Worm (Caenorhabditis elegans) whole organism, L2 larva: ENCODE data around the gene such-1.

Experiments
- C34F6.9 ChIP-seq: fragments of 150-350 bp; optimal IDR thresholded peaks from 2 replicates; lab custom pipeline; 2014; ENCODE audit warnings: missing biosample characterization, missing genetic modification characterization
- R02D3.7 ChIP-seq: fragments of 150-350 bp; optimal IDR thresholded peaks from 2 replicates; lab custom pipeline; 2014; ENCODE audit warnings: missing biosample characterization, missing genetic modification characterization
- Y55F3AM.14 ChIP-seq: fragments of 200-800 bp; sonication (Bioruptor generic); optimal IDR thresholded peaks from 2 replicates; lab custom pipeline; 2018; ENCODE audit warnings: mild to moderate bottlenecking, missing genetic modification characterization, missing compliant biosample characterization
- aly-2 ChIP-seq: fragments of 150-350 bp; optimal IDR thresholded peaks from 2 replicates; lab custom pipeline; 2014; ENCODE audit warnings: missing biosample characterization, missing genetic modification characterization
- ama-1 ChIP-seq: fragments of 150-350 bp; optimal IDR thresholded peaks from 2 replicates; lab custom pipeline; 2018; ENCODE audit warnings: inconsistent platforms
- ceh-16 ChIP-seq: fragments of 150-350 bp; optimal IDR thresholded peaks from 2 replicates; lab custom pipeline; 2014; ENCODE audit warnings: missing biosample characterization, missing genetic modification characterization
- ceh-82 ChIP-seq: fragments of 150-350 bp; optimal IDR thresholded peaks from 2 replicates; lab custom pipeline; 2014; ENCODE audit warnings: missing biosample characterization, missing genetic modification characterization
- crh-2 ChIP-seq: sonication (generic microtip); optimal IDR thresholded peaks from 2 replicates; lab custom pipeline; 2017; ENCODE audit warnings: missing biosample characterization, missing genetic modification characterization
- dmd-4 ChIP-seq: sonication (generic microtip); optimal IDR thresholded peaks from 2 replicates; lab custom pipeline; 2017; ENCODE audit warnings: missing biosample characterization, missing genetic modification characterization
- egl-27 ChIP-seq: sonication (generic microtip); optimal IDR thresholded peaks from 3 replicates; lab custom pipeline; 2017; ENCODE audit warnings: missing biosample characterization, missing genetic modification reagents, missing genetic modification characterization
- elt-3 ChIP-seq: sonication (generic microtip); optimal IDR thresholded peaks from 2 replicates; lab custom pipeline; 2017; ENCODE audit warnings: missing biosample characterization, missing genetic modification characterization
- fos-1 ChIP-seq: fragments of 150-350 bp; optimal IDR thresholded peaks from 2 replicates; lab custom pipeline; 2014; ENCODE audit warnings: missing biosample characterization, missing genetic modification characterization
- gmeb-1 ChIP-seq: fragments of 150-350 bp; optimal IDR thresholded peaks from 2 replicates; lab custom pipeline; 2014; ENCODE audit warnings: missing biosample characterization, missing genetic modification characterization
- lin-11 ChIP-seq: fragments of 150-350 bp; sonication (generic microtip); optimal IDR thresholded peaks from 2 replicates; lab custom pipeline; 2014; ENCODE audit warnings: missing biosample characterization, missing genetic modification characterization, inconsistent platforms, mixed read lengths
- lin-13 ChIP-seq: fragments of 150-350 bp; optimal IDR thresholded peaks from 2 replicates; lab custom pipeline; 2014; ENCODE audit warnings: missing biosample characterization, missing genetic modification reagents, missing genetic modification characterization
- lsy-2 ChIP-seq, 2 experiments: fragments of 150-350 bp in 1 of 2; sonication (generic microtip) in 1 of 2; optimal IDR thresholded peaks; 2 replicates each; lab custom pipeline; 2014 to 2017; ENCODE audit warnings: missing biosample characterization in 2 of 2, missing genetic modification characterization in 2 of 2
- mdl-1 ChIP-seq, 2 experiments: fragments of 150-350 bp in 1 of 2; sonication (generic microtip) in 1 of 2; optimal IDR thresholded peaks; 2 replicates each; lab custom pipeline; 2017; ENCODE audit warnings: missing biosample characterization in 2 of 2, missing genetic modification characterization in 2 of 2
- nhr-10 ChIP-seq: sonication (generic microtip); optimal IDR thresholded peaks from 2 replicates; lab custom pipeline; 2017; ENCODE audit warnings: missing biosample characterization, missing genetic modification characterization
- nhr-11 ChIP-seq: fragments of 150-350 bp; optimal IDR thresholded peaks from 2 replicates; lab custom pipeline; 2014; ENCODE audit warnings: missing biosample characterization, missing genetic modification characterization
- nhr-12 ChIP-seq: fragments of 150-350 bp; optimal IDR thresholded peaks from 2 replicates; lab custom pipeline; 2014; ENCODE audit warnings: missing biosample characterization, missing genetic modification characterization
- nhr-23 ChIP-seq: fragments of 150-350 bp; optimal IDR thresholded peaks from 2 replicates; lab custom pipeline; 2014; ENCODE audit warnings: missing biosample characterization, missing genetic modification reagents, missing genetic modification characterization
- nhr-237 ChIP-seq: fragments of 150-350 bp; optimal IDR thresholded peaks from 2 replicates; lab custom pipeline; 2014; ENCODE audit warnings: missing biosample characterization, missing genetic modification characterization
- nhr-25 ChIP-seq: fragments of 150-350 bp; sonication (generic microtip); optimal IDR thresholded peaks from 3 replicates; lab custom pipeline; 2014; ENCODE audit warnings: missing biosample characterization, missing genetic modification characterization
- nhr-6 ChIP-seq: fragments of 150-350 bp; optimal IDR thresholded peaks from 2 replicates; lab custom pipeline; 2014; ENCODE audit warnings: missing biosample characterization, missing genetic modification characterization
- nhr-77 ChIP-seq: fragments of 150-350 bp; optimal IDR thresholded peaks from 2 replicates; lab custom pipeline; 2014; ENCODE audit warnings: missing biosample characterization, missing genetic modification characterization
- peb-1 ChIP-seq: fragments of 150-350 bp; optimal IDR thresholded peaks from 2 replicates; lab custom pipeline; 2014; ENCODE audit warnings: missing biosample characterization, missing genetic modification characterization
- sem-4 ChIP-seq: fragments of 150-350 bp; optimal IDR thresholded peaks from 2 replicates; lab custom pipeline; 2014; ENCODE audit warnings: missing biosample characterization, missing genetic modification reagents, missing genetic modification characterization
- skn-1 ChIP-seq: sonication (generic microtip); optimal IDR thresholded peaks from 2 replicates; lab custom pipeline; 2017; ENCODE audit warnings: missing biosample characterization, missing genetic modification characterization
- sma-3 ChIP-seq: sonication (generic microtip); optimal IDR thresholded peaks from 2 replicates; lab custom pipeline; 2016; ENCODE audit warnings: missing genetic modification reagents, missing genetic modification characterization, missing compliant biosample characterization
- sma-9 ChIP-seq, 2 experiments: fragments of 150-350 bp in 1 of 2; sonication (generic microtip) in 1 of 2; optimal IDR thresholded peaks; 2 replicates each; lab custom pipeline; 2014 to 2016; ENCODE audit warnings: missing genetic modification characterization in 2 of 2, mild to moderate bottlenecking in 1 of 2, missing biosample characterization in 1 of 2, missing compliant biosample characterization in 1 of 2, missing genetic modification reagents in 1 of 2, moderate library complexity in 1 of 2
- snpc-4 ChIP-seq: fragments of 150-350 bp; optimal IDR thresholded peaks from 2 replicates; lab custom pipeline; 2014; ENCODE audit warnings: missing biosample characterization, missing genetic modification characterization
- unc-39 ChIP-seq: fragments of 150-350 bp; optimal IDR thresholded peaks from 2 replicates; lab custom pipeline; 2014; ENCODE audit warnings: missing biosample characterization, missing genetic modification characterization
- unc-55 ChIP-seq: fragments of 150-350 bp; sonication (generic microtip); optimal IDR thresholded peaks from 3 replicates; lab custom pipeline; 2014; ENCODE audit warnings: missing biosample characterization, missing genetic modification reagents, missing genetic modification characterization
- unc-62 ChIP-seq: fragments of 150-350 bp; optimal IDR thresholded peaks from 2 replicates; lab custom pipeline; 2014; ENCODE audit warnings: missing biosample characterization, missing genetic modification reagents, missing genetic modification characterization
- ztf-11 ChIP-seq: sonication (generic microtip); optimal IDR thresholded peaks from 2 replicates; lab custom pipeline; 2017; ENCODE audit warnings: missing biosample characterization, missing genetic modification characterization
- ztf-4 ChIP-seq: fragments of 150-350 bp; optimal IDR thresholded peaks from 2 replicates; lab custom pipeline; 2014; ENCODE audit warnings: missing biosample characterization, missing genetic modification characterization

The such-1 gene

DNA sequence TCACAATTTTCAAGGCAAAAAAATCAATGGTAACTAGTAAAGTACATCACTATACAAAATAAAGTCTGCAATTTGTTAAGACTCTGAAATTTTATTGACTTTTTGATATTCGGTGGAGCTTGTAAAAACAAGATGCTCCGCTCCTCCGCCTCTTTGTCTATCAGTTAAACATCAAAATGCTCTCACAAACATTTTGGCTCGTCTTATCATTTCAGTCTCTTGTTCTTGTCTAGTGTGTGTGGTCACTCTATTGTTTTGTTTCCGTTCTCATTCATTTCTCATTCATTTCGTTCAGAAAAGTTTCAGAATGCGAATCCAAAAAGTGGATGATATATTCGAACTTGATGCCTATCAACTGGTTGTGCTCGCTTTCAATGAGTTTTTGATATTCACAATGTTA lies 24.5 kb upstream of the such-1 start, which contains the start of gene Y66D12A.13:
Gene Y66D12A.13 (plus strand): TSS at position 301 of the 400 bp plus-strand sequence.
- TF ChIP-seq sma-9 (GFP tag; optimal IDR thresholded peaks at IDR 0.05; lab: Kevin White, UChicago), result no peak
- TF ChIP-seq sma-9 (tag; optimal IDR thresholded peaks at IDR 0.05; lab: Kevin White, UChicago), result no peak
- TF ChIP-seq fos-1, result peak; percentile 3

DNA sequence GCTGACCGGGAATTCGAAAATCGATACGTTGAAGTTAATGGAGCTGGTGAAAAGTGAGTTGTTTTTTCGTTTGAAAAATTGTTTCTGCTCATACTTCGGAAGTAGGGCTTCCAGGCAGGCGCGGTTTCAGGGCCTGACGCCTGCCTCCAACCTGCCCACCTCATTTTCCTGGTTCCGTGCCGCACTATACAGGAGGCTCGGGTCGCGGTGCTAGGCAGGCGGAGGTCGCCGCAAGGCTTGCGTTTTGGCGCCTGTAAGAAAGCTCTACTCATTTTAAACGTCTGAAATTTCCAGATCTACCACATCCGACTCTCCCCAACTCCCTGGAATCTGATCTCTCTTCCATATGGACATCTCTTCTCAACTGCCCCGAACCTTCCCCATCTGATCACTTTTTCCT lies 21.4 kb upstream of the such-1 start:
- TF ChIP-seq lsy-2 (tag; optimal IDR thresholded peaks at IDR 0.05; lab: Kevin White, UChicago), result no peak
- no peak for TF ChIP-seq fos-1
- no peak for TF ChIP-seq peb-1 (tag; lab: Kevin White, UChicago)
- TF ChIP-seq sem-4 (tag; lab: Kevin White, UChicago), result no peak
- TF ChIP-seq sma-3 (GFP tag; lab: Kevin White, UChicago), result no peak
- no peak for TF ChIP-seq ztf-11 (tag; lab: Kevin White, UChicago)
- no peak for TF ChIP-seq nhr-23
- TF ChIP-seq nhr-6 (tag; lab: Kevin White, UChicago), result no peak
- TF ChIP-seq crh-2 (tag; lab: Kevin White, UChicago), result no peak
- no peak for TF ChIP-seq unc-62
- TF ChIP-seq lin-13, result no peak
- no peak for TF ChIP-seq skn-1 (tag; lab: Kevin White, UChicago)
- TF ChIP-seq snpc-4 (tag; lab: Kevin White, UChicago), result no peak
- TF ChIP-seq ama-1 (lab: Kevin White, UChicago), result no peak
- TF ChIP-seq egl-27 (tag; lab: Kevin White, UChicago), result no peak
- no peak for TF ChIP-seq Y55F3AM.14 (GFP tag; lab: Kevin White, UChicago)
- TF ChIP-seq mdl-1 (tag; optimal IDR thresholded peaks at IDR 0.05; lab: Kevin White, UChicago), result no peak
- no peak for TF ChIP-seq elt-3
- TF ChIP-seq lin-11 (tag; lab: Kevin White, UChicago), result no peak

DNA sequence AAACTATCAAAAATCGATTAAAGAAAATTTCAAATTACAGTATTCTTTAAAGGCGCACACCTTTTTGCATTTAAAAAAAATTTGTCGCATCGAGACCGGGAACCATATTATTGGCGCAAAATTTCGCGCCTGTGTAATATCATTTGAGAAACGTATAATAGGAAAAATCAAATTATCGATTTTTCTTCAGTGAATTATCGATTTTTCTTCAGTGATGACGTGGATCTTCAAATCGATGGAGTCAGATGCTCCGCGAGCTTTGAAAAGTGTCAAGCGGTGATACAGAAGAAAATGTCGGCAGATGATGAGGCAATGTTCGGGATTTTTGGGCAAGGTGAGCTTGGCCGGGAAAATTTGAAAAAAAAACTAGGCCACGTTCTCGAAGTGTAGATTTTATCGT lies 11.9 kb upstream of the such-1 start:
- TF ChIP-seq nhr-11, result no peak
- no peak for TF ChIP-seq ztf-4 (tag; lab: Kevin White, UChicago)
- no peak for TF ChIP-seq sma-9 (GFP tag; optimal IDR thresholded peaks at IDR 0.05; lab: Kevin White, UChicago)
- no peak for TF ChIP-seq sma-9 (tag; optimal IDR thresholded peaks at IDR 0.05; lab: Kevin White, UChicago)
- TF ChIP-seq aly-2 (tag; lab: Kevin White, UChicago), result no peak
- TF ChIP-seq nhr-6 (tag; lab: Kevin White, UChicago), result no peak
- no peak for TF ChIP-seq Y55F3AM.14 (GFP tag; lab: Kevin White, UChicago)
- TF ChIP-seq unc-39 (tag; lab: Kevin White, UChicago), result no peak
- TF ChIP-seq unc-62, result no peak

DNA sequence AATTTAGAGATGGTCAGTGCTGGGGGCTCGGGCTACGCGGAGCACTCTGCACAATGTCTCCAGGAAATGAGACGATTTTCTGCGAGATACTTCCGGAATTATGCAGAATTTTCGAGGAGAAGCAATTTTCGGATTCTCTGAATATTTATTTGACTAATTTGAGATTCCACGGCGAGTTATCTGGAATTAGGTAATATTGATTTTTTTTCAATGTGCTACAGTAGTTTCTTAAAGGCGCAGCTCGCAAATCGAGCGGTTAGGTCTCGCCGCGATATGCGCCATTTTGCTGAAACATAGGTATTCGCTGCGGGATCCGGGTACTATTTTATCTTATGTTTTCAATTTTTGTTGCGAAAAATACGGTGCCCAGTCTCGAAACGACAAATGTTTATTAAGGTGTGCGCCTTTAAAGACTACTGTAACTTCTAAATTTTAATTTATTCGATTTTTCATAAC lies 11.1 kb upstream of the such-1 start, which contains the start of gene nrps-1:
Gene nrps-1 (plus strand): TSS at position 51 of the 456 bp plus-strand sequence.
- no peak for TF ChIP-seq fos-1
- TF ChIP-seq Y55F3AM.14 (GFP tag; lab: Kevin White, UChicago), result no peak
- no peak for TF ChIP-seq nhr-237 (tag; lab: Kevin White, UChicago)
- TF ChIP-seq nhr-10 (tag; lab: Kevin White, UChicago), result no peak
- TF ChIP-seq crh-2 (tag; lab: Kevin White, UChicago), result no peak
- TF ChIP-seq lin-13, result no peak
- no peak for TF ChIP-seq unc-55 (GFP tag; lab: Kevin White, UChicago)
- no peak for TF ChIP-seq unc-39 (tag; lab: Kevin White, UChicago)

DNA sequence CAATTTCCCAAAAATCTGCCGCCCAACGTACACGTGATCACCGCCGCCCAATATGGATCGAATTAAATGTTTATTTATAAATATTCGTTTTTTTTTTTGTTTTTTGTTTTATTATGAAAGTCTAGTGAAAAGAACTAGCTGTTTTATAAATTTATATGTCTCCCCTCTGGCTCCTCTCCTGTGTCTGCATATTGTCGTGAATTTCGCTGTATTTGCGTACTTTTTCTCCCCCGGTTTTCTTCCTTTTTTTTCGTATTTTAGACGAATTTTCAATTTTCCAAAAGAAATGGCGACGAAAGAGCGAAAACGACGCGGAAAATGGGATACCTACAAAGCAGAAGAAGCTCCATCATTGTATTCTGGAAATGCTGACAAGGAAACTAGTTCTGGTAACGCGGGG lies 2.8 kb upstream of the such-1 start, which contains the start of gene xpb-1:
Gene xpb-1 (plus strand): TSS at position 262 of the 400 bp plus-strand sequence.
- TF ChIP-seq gmeb-1 (tag; lab: Kevin White, UChicago), result peak; percentile 54
- peak; percentile 48 for TF ChIP-seq unc-55 (GFP tag; lab: Kevin White, UChicago)
- peak in 1 of 2 experiments; percentile 42 for TF ChIP-seq lsy-2 (tag; optimal IDR thresholded peaks at IDR 0.05; lab: Kevin White, UChicago)
- TF ChIP-seq C34F6.9 (tag; lab: Kevin White, UChicago), result peak; percentile 5
- no peak for TF ChIP-seq ztf-11 (tag; lab: Kevin White, UChicago)

DNA sequence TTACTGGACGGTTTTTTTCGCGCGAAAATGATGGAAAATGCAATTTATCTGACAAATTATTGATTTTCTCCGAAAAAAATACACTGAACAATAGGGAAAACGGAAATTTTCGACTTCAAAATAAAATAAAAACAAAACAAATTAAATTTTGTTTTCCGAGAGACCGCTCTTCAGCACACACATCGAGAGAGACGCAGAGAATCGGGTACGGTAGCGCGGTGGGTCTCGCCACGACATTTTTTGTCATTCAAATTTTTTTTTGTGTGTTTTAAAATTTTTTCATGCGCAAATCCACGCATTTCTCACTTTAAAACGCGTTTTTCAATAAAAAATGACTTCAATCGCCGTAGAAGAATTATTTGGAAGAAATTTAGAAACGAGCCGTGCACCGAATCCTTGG lies 514 bp upstream of the such-1 start:
- TF ChIP-seq nhr-10 (tag; lab: Kevin White, UChicago) (no peak), lin-11 (tag; lab: Kevin White, UChicago) (no peak), sem-4 (tag; lab: Kevin White, UChicago) (no peak), nhr-77 (no peak), R02D3.7 (tag; lab: Kevin White, UChicago) (no peak), fos-1 (no peak), sma-9 (GFP tag; optimal IDR thresholded peaks at IDR 0.05; lab: Kevin White, UChicago) (no peak), sma-9 (tag; optimal IDR thresholded peaks at IDR 0.05; lab: Kevin White, UChicago) (no peak), nhr-12 (tag; lab: Kevin White, UChicago) (no peak), snpc-4 (tag; lab: Kevin White, UChicago) (no peak), ceh-82 (tag; lab: Kevin White, UChicago) (no peak), dmd-4 (no peak), nhr-237 (tag; lab: Kevin White, UChicago) (no peak), unc-55 (GFP tag; lab: Kevin White, UChicago) (no peak), nhr-25 (tag; lab: Kevin White, UChicago) (no peak), lin-13 (no peak), peb-1 (tag; lab: Kevin White, UChicago) (no peak), ceh-16 (tag; lab: Kevin White, UChicago) (no peak), skn-1 (tag; lab: Kevin White, UChicago) (no peak), crh-2 (tag; lab: Kevin White, UChicago) (no peak)
- TF ChIP-seq, all 48 proteins: peak for 0
